Worm (Caenorhabditis elegans) whole organism, dauer: ENCODE results near the gene ssq-3.

Experiments used
- unc-62 ChIP-seq: sonication (generic microtip); optimal IDR thresholded peaks from 2 replicates; lab custom pipeline; 2017; ENCODE audit warnings: missing biosample characterization, missing genetic modification reagents, missing genetic modification characterization

Gene ssq-3

DNA sequence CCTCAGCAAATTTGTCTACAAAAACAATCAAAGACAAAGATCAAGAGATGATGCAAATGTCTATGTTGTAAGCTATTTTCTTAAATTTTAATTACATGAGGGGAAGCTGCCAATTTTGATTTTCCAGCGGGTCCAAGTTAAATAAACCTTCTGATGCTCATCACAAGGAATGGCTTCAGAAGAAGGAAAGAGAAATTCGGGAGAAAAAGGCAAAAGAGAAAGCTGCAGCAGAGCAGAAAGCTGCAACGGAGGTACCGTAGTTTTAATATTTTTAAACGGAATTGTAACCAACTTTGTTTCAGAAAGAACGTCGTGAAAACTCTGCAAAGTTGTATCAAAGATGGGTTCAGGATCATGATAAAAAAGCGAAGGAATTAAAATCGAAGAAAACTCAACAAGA, 46.8 kb downstream of the ssq-3 start:
- no peak for TF ChIP-seq unc-62 (GFP tag; lab: Kevin White, UChicago)

DNA sequence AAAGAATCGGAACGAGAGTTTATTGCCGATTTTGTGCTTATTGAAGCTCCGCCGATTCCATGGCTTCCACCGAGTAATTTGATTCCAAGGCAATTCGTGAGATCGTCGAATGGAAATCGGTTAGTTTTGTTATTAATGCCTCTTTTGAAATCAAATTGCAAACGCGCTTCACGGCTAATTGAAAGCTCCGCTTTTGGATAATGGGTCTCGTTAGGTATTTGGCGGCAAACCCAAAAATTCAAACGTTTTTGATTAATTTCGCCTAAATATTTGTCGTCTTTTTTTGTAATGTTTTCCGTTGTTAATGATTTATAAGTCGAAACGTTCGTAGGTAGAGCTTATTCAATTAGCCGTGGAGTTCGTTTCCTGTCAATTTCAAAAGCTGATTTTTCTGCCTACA, 48.2 kb downstream of the ssq-3 start:
- TF ChIP-seq unc-62 (GFP tag; lab: Kevin White, UChicago): no peak
